Fruit fly (Drosophila melanogaster): ENCODE results near the gene P58IPK.

DNA sequence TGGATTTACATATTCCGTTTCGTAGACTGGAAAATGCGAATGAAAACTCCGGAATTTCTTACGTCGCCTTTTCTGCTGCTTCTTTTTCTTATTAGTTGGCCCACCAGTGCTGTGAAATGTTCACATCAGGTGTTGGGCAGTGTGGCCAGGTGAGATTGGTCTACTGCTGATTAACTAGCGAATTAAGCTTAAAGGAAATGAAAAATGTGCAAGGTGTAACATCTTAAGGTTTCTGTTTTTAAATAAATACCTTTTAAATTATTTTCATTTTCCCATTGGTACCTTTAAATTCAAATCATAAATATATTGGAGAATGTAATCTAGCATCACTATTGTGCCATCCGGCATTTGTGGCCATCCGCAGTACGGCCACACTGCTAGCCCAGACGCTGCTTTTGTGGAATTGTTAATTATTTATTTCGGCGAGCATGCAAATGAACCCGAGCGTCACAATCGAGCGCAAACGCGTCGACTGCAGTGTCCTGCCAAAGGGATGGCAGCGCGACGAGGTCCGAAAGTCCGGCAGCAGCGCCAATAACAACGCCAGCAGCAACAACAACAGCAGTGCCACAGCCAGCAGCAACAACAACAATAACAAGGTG lies 27.2 kb upstream of the P58IPK start, which contains the start of the genes AP-1mu and MBD-like:
- TF ChIP-seq Myc (optimal IDR thresholded peaks at IDR 0.05) (peak; percentile 67), N (GFP tag; optimal IDR thresholded peaks at IDR 0.05) (no peak), Vsx2 (GFP tag; optimal IDR thresholded peaks at IDR 0.05; ENCODE audit: partially characterized antibody) (no peak), tai (GFP tag; optimal IDR thresholded peaks at IDR 0.05) (no peak)
